Worm (Caenorhabditis elegans): Measurements from ENCODE around the gene far-4.

far-4 gene

ce11 chrV:13020014-13020413 lies 20.6 kb upstream of the far-4 start:
- TF ChIP-seq flt-1 (GFP tag; IDR thresholded peaks at IDR 0.05) (no peak), ref-1 (GFP tag; conservative IDR thresholded peaks at IDR 0.05) (no peak), tab-1 (GFP tag; IDR thresholded peaks at IDR 0.05) (no peak), ztf-29 (GFP tag; IDR thresholded peaks at IDR 0.05) (no peak), T22C8.4 (GFP tag; IDR thresholded peaks at IDR 0.05) (no peak), klf-2 (GFP tag; conservative IDR thresholded peaks at IDR 0.05) (no peak), ztf-23 (GFP tag; IDR thresholded peaks at IDR 0.05) (no peak), med-1 (GFP tag; optimal IDR thresholded peaks at IDR 0.05; ENCODE audit: insufficient read depth) (no peak), cog-1 (tag; optimal IDR thresholded peaks at IDR 0.05) (no peak)

ce11 chrV:13018761-13019160 lies 19.3 kb upstream of the far-4 start, which contains the start of gene fmi-1:
Gene fmi-1 (plus strand): TSS chrV:13019061.
- TF ChIP-seq flt-1 (GFP tag; IDR thresholded peaks at IDR 0.05) (no peak), ztf-23 (GFP tag; IDR thresholded peaks at IDR 0.05) (no peak)

ce11 chrV:13018233-13018632 lies 18.8 kb upstream of the far-4 start:
- TF ChIP-seq klf-2 (GFP tag; conservative IDR thresholded peaks at IDR 0.05), result no peak
- no peak for TF ChIP-seq ref-1 (GFP tag; conservative IDR thresholded peaks at IDR 0.05)
- TF ChIP-seq med-1 (GFP tag; optimal IDR thresholded peaks at IDR 0.05; ENCODE audit: insufficient read depth), result no peak
- TF ChIP-seq ztf-29 (GFP tag; IDR thresholded peaks at IDR 0.05), result no peak
- TF ChIP-seq flt-1 (GFP tag; IDR thresholded peaks at IDR 0.05), result no peak
- no peak for TF ChIP-seq T22C8.4 (GFP tag; IDR thresholded peaks at IDR 0.05)
- TF ChIP-seq ztf-23 (GFP tag; IDR thresholded peaks at IDR 0.05), result no peak
- no peak for TF ChIP-seq tab-1 (GFP tag; IDR thresholded peaks at IDR 0.05)
- TF ChIP-seq cog-1 (tag; optimal IDR thresholded peaks at IDR 0.05), result no peak

ce11 chrV:13013844-13014243 lies 14.4 kb upstream of the far-4 start, which contains the start of gene F15B9.6:
Gene F15B9.6 (plus strand): TSS chrV:13014144.
- TF ChIP-seq ztf-29 (GFP tag; IDR thresholded peaks at IDR 0.05) (no peak), tab-1 (GFP tag; IDR thresholded peaks at IDR 0.05) (no peak), T22C8.4 (GFP tag; IDR thresholded peaks at IDR 0.05) (no peak), flt-1 (GFP tag; IDR thresholded peaks at IDR 0.05) (no peak), med-1 (GFP tag; optimal IDR thresholded peaks at IDR 0.05; ENCODE audit: insufficient read depth) (no peak), klf-2 (GFP tag; conservative IDR thresholded peaks at IDR 0.05) (no peak), ztf-23 (GFP tag; IDR thresholded peaks at IDR 0.05) (no peak), cog-1 (tag; optimal IDR thresholded peaks at IDR 0.05) (no peak), ref-1 (GFP tag; conservative IDR thresholded peaks at IDR 0.05) (no peak)

ce11 chrV:13013158-13013557 lies 13.7 kb upstream of the far-4 start, which contains the start of gene try-10:
Gene try-10 (minus strand): TSS chrV:13013258.
- no peak for TF ChIP-seq tab-1 (GFP tag; IDR thresholded peaks at IDR 0.05)
- no peak for TF ChIP-seq flt-1 (GFP tag; IDR thresholded peaks at IDR 0.05)
- no peak for TF ChIP-seq ref-1 (GFP tag; conservative IDR thresholded peaks at IDR 0.05)
- TF ChIP-seq T22C8.4 (GFP tag; IDR thresholded peaks at IDR 0.05), result no peak
- no peak for TF ChIP-seq ztf-29 (GFP tag; IDR thresholded peaks at IDR 0.05)
- no peak for TF ChIP-seq ztf-23 (GFP tag; IDR thresholded peaks at IDR 0.05)
- TF ChIP-seq cog-1 (tag; optimal IDR thresholded peaks at IDR 0.05), result no peak
- TF ChIP-seq med-1 (GFP tag; optimal IDR thresholded peaks at IDR 0.05; ENCODE audit: insufficient read depth), result no peak
- TF ChIP-seq klf-2 (GFP tag; conservative IDR thresholded peaks at IDR 0.05), result no peak

ce11 chrV:13011904-13012303 lies 12.4 kb upstream of the far-4 start:
- TF ChIP-seq med-1 (GFP tag; optimal IDR thresholded peaks at IDR 0.05; ENCODE audit: insufficient read depth) (no peak), flt-1 (GFP tag; IDR thresholded peaks at IDR 0.05) (no peak), cog-1 (tag; optimal IDR thresholded peaks at IDR 0.05) (no peak), tab-1 (GFP tag; IDR thresholded peaks at IDR 0.05) (no peak), ref-1 (GFP tag; conservative IDR thresholded peaks at IDR 0.05) (no peak), T22C8.4 (GFP tag; IDR thresholded peaks at IDR 0.05) (no peak), klf-2 (GFP tag; conservative IDR thresholded peaks at IDR 0.05) (no peak), ztf-23 (GFP tag; IDR thresholded peaks at IDR 0.05) (no peak), ztf-29 (GFP tag; IDR thresholded peaks at IDR 0.05) (no peak)

- TF ChIP-seq flt-1 (GFP tag; IDR thresholded peaks at IDR 0.05) (no peak), cog-1 (tag; optimal IDR thresholded peaks at IDR 0.05) (peak; percentile 16), klf-2 (GFP tag; conservative IDR thresholded peaks at IDR 0.05) (no peak)
These were observed 10.4 kb upstream of the far-4 start for ce11 chrV:13009843-13010242.

- TF ChIP-seq flt-1 (GFP tag; IDR thresholded peaks at IDR 0.05), result no peak
- no peak for TF ChIP-seq ztf-29 (GFP tag; IDR thresholded peaks at IDR 0.05)
- no peak for TF ChIP-seq ref-1 (GFP tag; conservative IDR thresholded peaks at IDR 0.05)
- TF ChIP-seq cog-1 (tag; optimal IDR thresholded peaks at IDR 0.05), result no peak
- no peak for TF ChIP-seq tab-1 (GFP tag; IDR thresholded peaks at IDR 0.05)
These were observed 9.8 kb upstream of the far-4 start for ce11 chrV:13009271-13009670.

- no peak for TF ChIP-seq med-1 (GFP tag; optimal IDR thresholded peaks at IDR 0.05; ENCODE audit: insufficient read depth)
- no peak for TF ChIP-seq ztf-29 (GFP tag; IDR thresholded peaks at IDR 0.05)
- TF ChIP-seq ztf-23 (GFP tag; IDR thresholded peaks at IDR 0.05), result no peak
- no peak for TF ChIP-seq cog-1 (tag; optimal IDR thresholded peaks at IDR 0.05)
- no peak for TF ChIP-seq tab-1 (GFP tag; IDR thresholded peaks at IDR 0.05)
- no peak for TF ChIP-seq T22C8.4 (GFP tag; IDR thresholded peaks at IDR 0.05)
- TF ChIP-seq klf-2 (GFP tag; conservative IDR thresholded peaks at IDR 0.05), result no peak
These were observed 9.4 kb upstream of the far-4 start, which contains the start of gene F15B9.10 for ce11 chrV:13008825-13009224. Gene F15B9.10 (minus strand): TSS chrV:13008925.

- TF ChIP-seq klf-2 (GFP tag; conservative IDR thresholded peaks at IDR 0.05) (no peak), med-1 (GFP tag; optimal IDR thresholded peaks at IDR 0.05; ENCODE audit: insufficient read depth) (no peak), ztf-23 (GFP tag; IDR thresholded peaks at IDR 0.05) (no peak), cog-1 (tag; optimal IDR thresholded peaks at IDR 0.05) (no peak), ref-1 (GFP tag; conservative IDR thresholded peaks at IDR 0.05) (no peak), tab-1 (GFP tag; IDR thresholded peaks at IDR 0.05) (no peak), flt-1 (GFP tag; IDR thresholded peaks at IDR 0.05) (no peak), T22C8.4 (GFP tag; IDR thresholded peaks at IDR 0.05) (no peak), ztf-29 (GFP tag; IDR thresholded peaks at IDR 0.05) (no peak)
These were observed 7.3 kb upstream of the far-4 start for ce11 chrV:13006754-13007153.

Measured in whole organism, midembryonic.